Worm (Caenorhabditis elegans): ENCODE measurements around the gene Y15E3A.3.

Gene Y15E3A.3

DNA sequence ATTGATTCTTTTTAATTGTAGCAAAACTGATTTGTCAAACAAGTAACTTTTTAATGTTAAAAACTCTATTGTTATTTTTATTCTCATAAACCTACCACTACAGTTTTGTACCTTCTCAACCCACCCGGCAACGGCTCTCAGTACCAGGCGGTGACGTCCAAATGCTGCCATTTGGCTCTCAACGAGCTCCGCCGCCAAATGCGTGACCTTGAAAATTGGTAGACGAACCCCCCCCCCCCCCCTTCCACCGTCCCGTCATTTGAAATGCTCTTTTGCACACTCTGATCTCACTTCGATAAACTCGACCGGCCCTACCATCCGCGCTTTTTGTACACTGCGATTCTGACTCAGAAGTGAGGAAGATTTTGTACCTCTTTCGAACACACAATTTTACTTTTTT is 16.9 kb downstream of the Y15E3A.3 start:
- TF ChIP-seq nhr-129 (tag; optimal IDR thresholded peaks at IDR 0.05) (no peak), elt-1 (tag; optimal IDR thresholded peaks at IDR 0.05) (no peak), dmd-4 (tag; optimal IDR thresholded peaks at IDR 0.05) (no peak), nhr-6 (tag; optimal IDR thresholded peaks at IDR 0.05) (no peak), egl-27 (tag; optimal IDR thresholded peaks at IDR 0.05) (no peak), R02D3.7 (tag; optimal IDR thresholded peaks at IDR 0.05) (no peak), nhr-237 (tag; optimal IDR thresholded peaks at IDR 0.05) (no peak), lin-13 (GFP tag; optimal IDR thresholded peaks at IDR 0.05) (no peak), mdl-1 (tag; optimal IDR thresholded peaks at IDR 0.05) (no peak), sma-9 (GFP tag; optimal IDR thresholded peaks at IDR 0.05) (no peak), sma-9 (tag; optimal IDR thresholded peaks at IDR 0.05) (no peak), lin-39 (tag; optimal IDR thresholded peaks at IDR 0.05) (no peak), gmeb-1 (tag; optimal IDR thresholded peaks at IDR 0.05) (no peak), unc-39 (tag; optimal IDR thresholded peaks at IDR 0.05) (no peak), mbf-1 (tag; optimal IDR thresholded peaks at IDR 0.05) (no peak), ZK546.5 (tag; optimal IDR thresholded peaks at IDR 0.05) (no peak), sem-4 (tag; optimal IDR thresholded peaks at IDR 0.05) (no peak), Y55F3AM.14 (GFP tag; optimal IDR thresholded peaks at IDR 0.05) (no peak), ztf-4 (tag; optimal IDR thresholded peaks at IDR 0.05) (no peak), skn-1 (tag; optimal IDR thresholded peaks at IDR 0.05) (no peak)

DNA sequence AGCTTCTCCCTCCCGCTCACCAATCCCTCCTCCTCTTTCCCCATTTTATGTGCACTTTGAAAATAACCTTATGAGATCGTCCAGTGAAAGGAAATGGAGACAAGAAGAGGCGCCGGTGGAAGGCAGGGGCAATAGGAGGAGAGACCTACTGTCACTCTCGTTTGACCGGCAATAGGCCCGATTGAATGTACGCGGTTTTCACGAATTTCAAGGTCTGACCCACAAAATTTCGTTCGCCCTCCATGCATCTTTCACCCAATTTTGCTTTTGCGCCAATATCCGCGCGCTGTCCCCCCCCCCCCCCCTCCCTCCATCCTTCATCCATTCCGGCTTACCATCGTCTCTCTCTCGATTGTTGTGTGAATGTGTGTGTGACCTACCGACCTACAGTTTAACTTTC is 17.9 kb downstream of the Y15E3A.3 start:
- no peak for TF ChIP-seq ceh-16 (tag; optimal IDR thresholded peaks at IDR 0.05)
- TF ChIP-seq blmp-1 (tag; optimal IDR thresholded peaks at IDR 0.05; ENCODE audit: insufficient read depth): peak; percentile 51

DNA sequence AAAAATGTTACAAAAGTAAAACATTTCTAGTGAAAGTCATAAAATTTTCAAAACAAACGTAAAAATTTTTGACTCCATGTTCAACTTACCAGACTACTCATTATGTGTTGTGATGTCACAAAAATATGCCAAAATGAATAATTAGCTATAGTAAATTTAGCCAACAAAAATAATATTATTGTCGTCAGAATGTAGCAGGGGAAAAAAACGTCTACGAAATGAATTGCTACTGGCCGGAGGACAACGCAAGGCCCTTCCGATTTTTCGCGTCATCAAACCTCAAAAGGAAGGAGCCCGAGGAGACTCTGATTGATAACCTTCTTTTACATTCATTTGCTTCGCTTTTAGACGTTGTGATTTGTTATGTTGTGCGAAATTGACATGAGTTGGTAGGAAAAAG is 22.7 kb downstream of the Y15E3A.3 start, which contains the start of gene ser-2:
ser-2 (minus strand) TSS at position 101 of the 400 bp plus-strand sequence.
- no peak for TF ChIP-seq nhr-10 (tag; optimal IDR thresholded peaks at IDR 0.05)

DNA sequence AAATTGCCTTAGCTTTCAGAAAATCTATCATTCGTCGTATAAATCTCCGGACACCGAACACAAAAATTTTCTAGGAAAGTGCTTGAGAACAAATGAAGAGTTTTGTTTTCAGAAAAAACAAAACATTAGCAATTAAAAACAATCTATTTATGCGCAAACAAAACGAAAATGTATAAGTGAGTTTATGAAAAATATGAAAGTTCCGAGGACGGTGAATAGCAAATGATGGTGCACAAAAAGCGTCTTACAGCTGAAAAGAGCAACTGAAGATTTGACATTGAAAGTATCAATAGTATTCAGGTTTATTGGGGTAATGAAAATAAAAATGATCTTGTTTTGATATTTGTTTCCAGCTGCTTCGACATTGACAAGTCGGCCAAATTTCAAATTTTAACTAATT is 25.6 kb downstream of the Y15E3A.3 start:
- TF ChIP-seq zag-1 (tag; optimal IDR thresholded peaks at IDR 0.05): no peak
- no peak for TF ChIP-seq elt-1 (tag; optimal IDR thresholded peaks at IDR 0.05)

DNA sequence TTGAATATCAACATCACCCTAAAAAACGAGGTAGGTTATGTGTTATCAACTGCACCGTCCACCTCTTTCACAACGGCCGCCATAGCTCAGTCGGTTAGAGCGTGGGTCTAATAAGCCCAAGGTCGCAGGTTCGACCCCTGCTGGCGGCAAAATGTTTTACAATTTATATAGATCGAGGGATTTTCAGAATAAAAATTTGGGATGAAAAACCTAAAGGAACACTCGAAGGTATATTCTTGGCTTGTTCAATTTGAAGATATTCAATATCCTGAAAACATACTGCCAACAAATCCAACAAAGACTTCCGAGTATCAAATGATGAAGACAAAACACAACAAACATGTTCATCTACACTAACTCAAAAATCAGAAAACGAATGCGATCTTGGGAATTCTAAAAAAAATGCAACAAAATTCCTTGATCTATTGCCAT is 28.2 kb downstream of the Y15E3A.3 start:
- peak; percentile 40 for TF ChIP-seq nhr-21 (tag; optimal IDR thresholded peaks at IDR 0.05)
- no peak for TF ChIP-seq mab-5 (tag; optimal IDR thresholded peaks at IDR 0.05)
- no peak for TF ChIP-seq mdl-1 (tag; optimal IDR thresholded peaks at IDR 0.05)
- TF ChIP-seq unc-62 (GFP tag; optimal IDR thresholded peaks at IDR 0.05): no peak
- no peak for TF ChIP-seq elt-3 (tag; optimal IDR thresholded peaks at IDR 0.05)
- peak; percentile 50 for TF ChIP-seq Y55F3AM.14 (GFP tag; optimal IDR thresholded peaks at IDR 0.05)
- peak in 1 of 2 experiments; percentile 16 for TF ChIP-seq lsy-2 (tag; optimal IDR thresholded peaks at IDR 0.05)
- TF ChIP-seq lin-39 (tag; optimal IDR thresholded peaks at IDR 0.05): no peak
- no peak for TF ChIP-seq nhr-237 (tag; optimal IDR thresholded peaks at IDR 0.05)
- peak; percentile 46 for TF ChIP-seq sma-9 (GFP tag; optimal IDR thresholded peaks at IDR 0.05)
- no peak for TF ChIP-seq sma-9 (tag; optimal IDR thresholded peaks at IDR 0.05)
- TF ChIP-seq unc-39 (tag; optimal IDR thresholded peaks at IDR 0.05): no peak
- TF ChIP-seq nhr-10 (tag; optimal IDR thresholded peaks at IDR 0.05): no peak
- TF ChIP-seq zag-1 (tag; optimal IDR thresholded peaks at IDR 0.05): no peak
- TF ChIP-seq fos-1 (tag; optimal IDR thresholded peaks at IDR 0.05): peak; percentile 37
- TF ChIP-seq lin-13 (GFP tag; optimal IDR thresholded peaks at IDR 0.05): peak; percentile 26
- peak; percentile 10 for TF ChIP-seq nhr-129 (tag; optimal IDR thresholded peaks at IDR 0.05)
- TF ChIP-seq sma-3 (GFP tag; optimal IDR thresholded peaks at IDR 0.05): peak; percentile 50
- TF ChIP-seq nhr-11 (tag; optimal IDR thresholded peaks at IDR 0.05): no peak
- TF ChIP-seq crh-2 (tag; optimal IDR thresholded peaks at IDR 0.05): peak; percentile 18
- TF ChIP-seq C34F6.9 (tag; optimal IDR thresholded peaks at IDR 0.05): no peak
- TF ChIP-seq F13H6.1 (tag; optimal IDR thresholded peaks at IDR 0.05): peak; percentile 23

DNA sequence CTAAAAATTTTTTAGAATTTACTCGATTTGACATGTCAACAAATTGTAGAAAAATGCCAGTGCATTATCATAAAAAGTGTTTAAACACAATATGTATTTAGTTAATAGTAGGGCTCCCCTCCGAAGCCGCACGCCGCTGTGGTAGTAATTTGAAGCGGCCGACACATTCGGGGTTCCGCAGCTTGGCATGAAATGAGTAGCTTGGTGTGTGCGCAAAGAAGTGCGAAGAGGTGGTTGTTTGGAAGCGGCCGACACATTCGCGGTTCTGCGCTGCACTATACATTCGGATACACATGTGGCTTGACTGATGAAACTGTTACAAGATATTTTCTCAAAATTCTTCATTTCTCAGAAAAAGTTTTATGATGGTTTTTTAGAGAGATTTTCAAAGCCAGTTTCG is 40.1 kb downstream of the Y15E3A.3 start:
- TF ChIP-seq ceh-82 (tag; optimal IDR thresholded peaks at IDR 0.05) (no peak), snpc-4 (tag; optimal IDR thresholded peaks at IDR 0.05) (peak; percentile 58), R02D3.7 (tag; optimal IDR thresholded peaks at IDR 0.05) (no peak), sem-4 (tag; optimal IDR thresholded peaks at IDR 0.05) (no peak), mdl-1 (tag; optimal IDR thresholded peaks at IDR 0.05) (no peak), F13H6.1 (tag; optimal IDR thresholded peaks at IDR 0.05) (no peak), mbf-1 (tag; optimal IDR thresholded peaks at IDR 0.05) (no peak)

All from whole organism, L2 larva.